Fruit fly (Drosophila melanogaster) whole organism, adult: Measurements from ENCODE around the gene kek6.

Experiments used
- CG11617 ChIP-seq: fragments of 200-800 bp; sonication (Bioruptor generic); optimal IDR thresholded peaks from 2 replicates; lab custom pipeline; 2017; ENCODE audit warnings: mild to moderate bottlenecking, missing biosample characterization, missing genetic modification reagents, missing genetic modification characterization
- CG12768 ChIP-seq: fragments of 200-800 bp; sonication (Bioruptor generic); optimal IDR thresholded peaks from 2 replicates; lab custom pipeline; 2017; ENCODE audit warnings: missing biosample characterization, missing genetic modification characterization, mild to moderate bottlenecking, moderate library complexity, missing genetic modification reagents
- CG14711 ChIP-seq: fragments of 200-800 bp; sonication (Bioruptor generic); optimal IDR thresholded peaks from 2 replicates; lab custom pipeline; 2018; ENCODE audit warnings: missing biosample characterization, mild to moderate bottlenecking, missing genetic modification characterization, moderate library complexity
- CG1620 ChIP-seq: fragments of 200-800 bp; sonication (Bioruptor generic); optimal IDR thresholded peaks from 2 replicates; lab custom pipeline; 2016; ENCODE audit warnings: missing biosample characterization, missing genetic modification characterization
- CG33017 ChIP-seq: fragments of 200-800 bp; sonication (Bioruptor generic); optimal IDR thresholded peaks from 2 replicates; lab custom pipeline; 2018; ENCODE audit warnings: missing biosample characterization, mild to moderate bottlenecking, missing genetic modification characterization, moderate library complexity
- CG5204 ChIP-seq: fragments of 200-800 bp; sonication (Bioruptor generic); optimal IDR thresholded peaks from 2 replicates; lab custom pipeline; 2016; ENCODE audit warnings: missing biosample characterization, missing genetic modification characterization
- CG7045 ChIP-seq: fragments of 200-800 bp; sonication (Bioruptor generic); optimal IDR thresholded peaks from 2 replicates; lab custom pipeline; 2017; ENCODE audit warnings: missing biosample characterization, mild to moderate bottlenecking, missing genetic modification characterization
- CG7101 ChIP-seq: fragments of 200-800 bp; sonication (Bioruptor generic); optimal IDR thresholded peaks from 2 replicates; lab custom pipeline; 2018; ENCODE audit warnings: missing biosample characterization, mild to moderate bottlenecking, missing genetic modification characterization, moderate library complexity
- Clk ChIP-seq: fragments of 200-800 bp; sonication (Bioruptor generic); optimal IDR thresholded peaks from 2 replicates; lab custom pipeline; 2017; ENCODE audit warnings: missing biosample characterization, missing genetic modification characterization
- Crg-1 ChIP-seq: fragments of 200-800 bp; sonication (Bioruptor generic); optimal IDR thresholded peaks from 2 replicates; lab custom pipeline; 2016; ENCODE audit warnings: missing biosample characterization, missing genetic modification characterization
- Hr96 ChIP-seq: fragments of 200-800 bp; sonication (Bioruptor generic); optimal IDR thresholded peaks from 2 replicates; lab custom pipeline; 2016; ENCODE audit warnings: missing biosample characterization, missing genetic modification characterization
- Mnt ChIP-seq: fragments of 200-800 bp; sonication (Bioruptor generic); optimal IDR thresholded peaks from 2 replicates; lab custom pipeline; 2016; ENCODE audit warnings: missing biosample characterization, mild to moderate bottlenecking, missing genetic modification characterization
- bab1 ChIP-seq: fragments of 200-800 bp; sonication (Bioruptor generic); optimal IDR thresholded peaks from 3 replicates; lab custom pipeline; 2019; ENCODE audit warnings: missing biosample characterization, mild to moderate bottlenecking, missing genetic modification characterization, moderate library complexity
- cic ChIP-seq: fragments of 200-800 bp; sonication (Bioruptor generic); optimal IDR thresholded peaks from 2 replicates; lab custom pipeline; 2017; ENCODE audit warnings: missing biosample characterization, mild to moderate bottlenecking, missing genetic modification characterization, moderate library complexity
- cnc ChIP-seq, 2 experiments: fragments of >200 bp; optimal IDR thresholded peaks; 2 replicates each; lab custom pipeline; 2017
- kay ChIP-seq: fragments of 200-800 bp; sonication (Bioruptor generic); peaks from one replicate; lab custom pipeline; 2016; ENCODE audit warnings: missing biosample characterization, missing genetic modification characterization, borderline replicate concordance
- ovo ChIP-seq: fragments of 200-800 bp; sonication (Bioruptor generic); optimal IDR thresholded peaks from 2 replicates; lab custom pipeline; 2016; ENCODE audit warnings: missing biosample characterization, missing genetic modification characterization
- pad ChIP-seq: fragments of 200-800 bp; sonication (Bioruptor generic); optimal IDR thresholded peaks from 3 replicates; lab custom pipeline; 2017; ENCODE audit warnings: missing biosample characterization, missing genetic modification characterization, mild to moderate bottlenecking, moderate library complexity, missing genetic modification reagents
- tj ChIP-seq: fragments of 200-800 bp; sonication (Bioruptor generic); optimal IDR thresholded peaks from 3 replicates; lab custom pipeline; 2017; ENCODE audit warnings: missing biosample characterization, mild to moderate bottlenecking, missing genetic modification characterization, moderate library complexity
- toe ChIP-seq: fragments of 200-800 bp; sonication (Bioruptor generic); optimal IDR thresholded peaks from 2 replicates; lab custom pipeline; 2016; ENCODE audit warnings: missing biosample characterization, missing genetic modification characterization

Gene kek6

dm6 chr3R:31603655-31604054 lies 18.3 kb upstream of the kek6 start:
- TF ChIP-seq ovo (GFP tag; lab: Kevin White, UChicago) = no peak
- TF ChIP-seq CG1620 = peak; percentile 15

- TF ChIP-seq tj (GFP tag; lab: Kevin White, UChicago) (peak; percentile 69), cnc (optimal IDR thresholded peaks at IDR 0.05; lab: Kevin White, UChicago) (no peak), ovo (GFP tag; lab: Kevin White, UChicago) (peak; percentile 27)
These were observed 17.4 kb upstream of the kek6 start for dm6 chr3R:31604409-31605116.

- TF ChIP-seq CG11617 (GFP tag; lab: Kevin White, UChicago) (no peak), cnc (optimal IDR thresholded peaks at IDR 0.05; lab: Kevin White, UChicago) (no peak)
These were observed 16.9 kb upstream of the kek6 start for dm6 chr3R:31605117-31605432.

dm6 chr3R:31605790-31606189 lies 16.1 kb upstream of the kek6 start:
- TF ChIP-seq CG11617 (GFP tag; lab: Kevin White, UChicago) (no peak), Clk (GFP tag; lab: Kevin White, UChicago) (no peak), bab1 (GFP tag; lab: Kevin White, UChicago) (no peak), CG12768 (no peak), ovo (GFP tag; lab: Kevin White, UChicago) (no peak)

dm6 chr3R:31606242-31607143 lies 15.4 kb upstream of the kek6 start:
- peak; percentile 6 for TF ChIP-seq Hr96
- no peak for TF ChIP-seq ovo (GFP tag; lab: Kevin White, UChicago)
- peak; percentile 2 for TF ChIP-seq CG12768
- no peak for TF ChIP-seq CG11617 (GFP tag; lab: Kevin White, UChicago)
- TF ChIP-seq CG33017 (tag; lab: Kevin White, UChicago) = no peak
- no peak for TF ChIP-seq cic
- TF ChIP-seq CG7101 = no peak
- TF ChIP-seq tj (GFP tag; lab: Kevin White, UChicago) = no peak
- no peak for TF ChIP-seq Mnt (GFP tag; lab: Kevin White, UChicago)
- TF ChIP-seq kay = no peak
- TF ChIP-seq cnc (optimal IDR thresholded peaks at IDR 0.05; lab: Kevin White, UChicago) = no peak
- no peak for TF ChIP-seq CG5204 (GFP tag; lab: Kevin White, UChicago)

dm6 chr3R:31607287-31607849 lies 14.6 kb upstream of the kek6 start:
- TF ChIP-seq toe (GFP tag; lab: Kevin White, UChicago) (no peak), CG5204 (GFP tag; lab: Kevin White, UChicago) (no peak), CG14711 (tag; lab: Kevin White, UChicago) (no peak), bab1 (GFP tag; lab: Kevin White, UChicago) (no peak), Hr96 (no peak), pad (GFP tag; lab: Kevin White, UChicago) (no peak), CG11617 (GFP tag; lab: Kevin White, UChicago) (no peak), CG7045 (GFP tag; lab: Kevin White, UChicago) (no peak), tj (GFP tag; lab: Kevin White, UChicago) (no peak), ovo (GFP tag; lab: Kevin White, UChicago) (no peak), Clk (GFP tag; lab: Kevin White, UChicago) (no peak), kay (no peak), CG1620 (no peak), CG33017 (tag; lab: Kevin White, UChicago) (no peak), CG7101 (no peak), cnc (optimal IDR thresholded peaks at IDR 0.05; lab: Kevin White, UChicago) (no peak), cic (no peak), Crg-1 (GFP tag; lab: Kevin White, UChicago) (no peak)

- TF ChIP-seq ovo (GFP tag; lab: Kevin White, UChicago) (peak; percentile 71), tj (GFP tag; lab: Kevin White, UChicago) (no peak)
These were observed 13.9 kb upstream of the kek6 start for dm6 chr3R:31608030-31608429.
